Worm (Caenorhabditis elegans) whole organism, L2 larva: Measurements from ENCODE around the gene pst-1.

ENCODE experiments used
- C34F6.9 ChIP-seq: fragments of 150-350 bp; optimal IDR thresholded peaks from 2 replicates; lab custom pipeline; 2014; ENCODE audit warnings: missing biosample characterization, missing genetic modification characterization
- F13H6.1 ChIP-seq: sonication (generic microtip); optimal IDR thresholded peaks from 2 replicates; lab custom pipeline; 2016; ENCODE audit warnings: missing genetic modification characterization, missing compliant biosample characterization
- R02D3.7 ChIP-seq: fragments of 150-350 bp; optimal IDR thresholded peaks from 2 replicates; lab custom pipeline; 2014; ENCODE audit warnings: missing biosample characterization, missing genetic modification characterization
- Y55F3AM.14 ChIP-seq: fragments of 200-800 bp; sonication (Bioruptor generic); optimal IDR thresholded peaks from 2 replicates; lab custom pipeline; 2018; ENCODE audit warnings: mild to moderate bottlenecking, missing genetic modification characterization, missing compliant biosample characterization
- ZK546.5 ChIP-seq: sonication (generic microtip); optimal IDR thresholded peaks from 2 replicates; lab custom pipeline; 2017; ENCODE audit warnings: missing biosample characterization, missing genetic modification characterization
- alr-1 ChIP-seq: fragments of 150-350 bp; optimal IDR thresholded peaks from 2 replicates; lab custom pipeline; 2014; ENCODE audit warnings: missing biosample characterization, missing genetic modification characterization
- aly-2 ChIP-seq: fragments of 150-350 bp; optimal IDR thresholded peaks from 2 replicates; lab custom pipeline; 2014; ENCODE audit warnings: missing biosample characterization, missing genetic modification characterization
- ama-1 ChIP-seq: fragments of 150-350 bp; optimal IDR thresholded peaks from 2 replicates; lab custom pipeline; 2018; ENCODE audit warnings: inconsistent platforms
- blmp-1 ChIP-seq: sonication (generic microtip); optimal IDR thresholded peaks from 2 replicates; lab custom pipeline; 2017; ENCODE audit warnings: missing genetic modification characterization, mild to moderate bottlenecking, missing compliant biosample characterization, antibody characterized with exemption, moderate library complexity; ENCODE audit not compliant: insufficient read depth
- ceh-16 ChIP-seq: fragments of 150-350 bp; optimal IDR thresholded peaks from 2 replicates; lab custom pipeline; 2014; ENCODE audit warnings: missing biosample characterization, missing genetic modification characterization
- ceh-82 ChIP-seq: fragments of 150-350 bp; optimal IDR thresholded peaks from 2 replicates; lab custom pipeline; 2014; ENCODE audit warnings: missing biosample characterization, missing genetic modification characterization
- crh-2 ChIP-seq: sonication (generic microtip); optimal IDR thresholded peaks from 2 replicates; lab custom pipeline; 2017; ENCODE audit warnings: missing biosample characterization, missing genetic modification characterization
- dmd-4 ChIP-seq: sonication (generic microtip); optimal IDR thresholded peaks from 2 replicates; lab custom pipeline; 2017; ENCODE audit warnings: missing biosample characterization, missing genetic modification characterization
- egl-27 ChIP-seq: sonication (generic microtip); optimal IDR thresholded peaks from 3 replicates; lab custom pipeline; 2017; ENCODE audit warnings: missing biosample characterization, missing genetic modification reagents, missing genetic modification characterization
- elt-3 ChIP-seq: sonication (generic microtip); optimal IDR thresholded peaks from 2 replicates; lab custom pipeline; 2017; ENCODE audit warnings: missing biosample characterization, missing genetic modification characterization
- fos-1 ChIP-seq: fragments of 150-350 bp; optimal IDR thresholded peaks from 2 replicates; lab custom pipeline; 2014; ENCODE audit warnings: missing biosample characterization, missing genetic modification characterization
- gmeb-1 ChIP-seq: fragments of 150-350 bp; optimal IDR thresholded peaks from 2 replicates; lab custom pipeline; 2014; ENCODE audit warnings: missing biosample characterization, missing genetic modification characterization
- lin-11 ChIP-seq: fragments of 150-350 bp; sonication (generic microtip); optimal IDR thresholded peaks from 2 replicates; lab custom pipeline; 2014; ENCODE audit warnings: missing biosample characterization, missing genetic modification characterization, inconsistent platforms, mixed read lengths
- lin-13 ChIP-seq: fragments of 150-350 bp; optimal IDR thresholded peaks from 2 replicates; lab custom pipeline; 2014; ENCODE audit warnings: missing biosample characterization, missing genetic modification reagents, missing genetic modification characterization
- lsy-2 ChIP-seq, 2 experiments: fragments of 150-350 bp in 1 of 2; sonication (generic microtip) in 1 of 2; optimal IDR thresholded peaks; 2 replicates each; lab custom pipeline; 2014 to 2017; ENCODE audit warnings: missing biosample characterization in 2 of 2, missing genetic modification characterization in 2 of 2
- mab-5 ChIP-seq: fragments of 150-350 bp; optimal IDR thresholded peaks from 2 replicates; lab custom pipeline; 2014; ENCODE audit warnings: missing biosample characterization, missing genetic modification characterization
- mbf-1 ChIP-seq: sonication (generic microtip); optimal IDR thresholded peaks from 2 replicates; lab custom pipeline; 2017; ENCODE audit warnings: missing biosample characterization, missing genetic modification characterization
- mdl-1 ChIP-seq, 2 experiments: fragments of 150-350 bp in 1 of 2; sonication (generic microtip) in 1 of 2; optimal IDR thresholded peaks; 2 replicates each; lab custom pipeline; 2017; ENCODE audit warnings: missing biosample characterization in 2 of 2, missing genetic modification characterization in 2 of 2
- nhr-10 ChIP-seq: sonication (generic microtip); optimal IDR thresholded peaks from 2 replicates; lab custom pipeline; 2017; ENCODE audit warnings: missing biosample characterization, missing genetic modification characterization
- nhr-11 ChIP-seq: fragments of 150-350 bp; optimal IDR thresholded peaks from 2 replicates; lab custom pipeline; 2014; ENCODE audit warnings: missing biosample characterization, missing genetic modification characterization
- nhr-12 ChIP-seq: fragments of 150-350 bp; optimal IDR thresholded peaks from 2 replicates; lab custom pipeline; 2014; ENCODE audit warnings: missing biosample characterization, missing genetic modification characterization
- nhr-129 ChIP-seq: fragments of 150-350 bp; optimal IDR thresholded peaks from 2 replicates; lab custom pipeline; 2014; ENCODE audit warnings: missing biosample characterization, missing genetic modification characterization
- nhr-21 ChIP-seq: fragments of 150-350 bp; optimal IDR thresholded peaks from 2 replicates; lab custom pipeline; 2014; ENCODE audit warnings: missing biosample characterization, missing genetic modification characterization
- nhr-23 ChIP-seq: fragments of 150-350 bp; optimal IDR thresholded peaks from 2 replicates; lab custom pipeline; 2014; ENCODE audit warnings: missing biosample characterization, missing genetic modification reagents, missing genetic modification characterization
- nhr-237 ChIP-seq: fragments of 150-350 bp; optimal IDR thresholded peaks from 2 replicates; lab custom pipeline; 2014; ENCODE audit warnings: missing biosample characterization, missing genetic modification characterization
- nhr-25 ChIP-seq: fragments of 150-350 bp; sonication (generic microtip); optimal IDR thresholded peaks from 3 replicates; lab custom pipeline; 2014; ENCODE audit warnings: missing biosample characterization, missing genetic modification characterization
- nhr-6 ChIP-seq: fragments of 150-350 bp; optimal IDR thresholded peaks from 2 replicates; lab custom pipeline; 2014; ENCODE audit warnings: missing biosample characterization, missing genetic modification characterization
- nhr-77 ChIP-seq: fragments of 150-350 bp; optimal IDR thresholded peaks from 2 replicates; lab custom pipeline; 2014; ENCODE audit warnings: missing biosample characterization, missing genetic modification characterization
- peb-1 ChIP-seq: fragments of 150-350 bp; optimal IDR thresholded peaks from 2 replicates; lab custom pipeline; 2014; ENCODE audit warnings: missing biosample characterization, missing genetic modification characterization
- sem-4 ChIP-seq: fragments of 150-350 bp; optimal IDR thresholded peaks from 2 replicates; lab custom pipeline; 2014; ENCODE audit warnings: missing biosample characterization, missing genetic modification reagents, missing genetic modification characterization
- sma-3 ChIP-seq: sonication (generic microtip); optimal IDR thresholded peaks from 2 replicates; lab custom pipeline; 2016; ENCODE audit warnings: missing genetic modification reagents, missing genetic modification characterization, missing compliant biosample characterization
- sma-9 ChIP-seq, 2 experiments: fragments of 150-350 bp in 1 of 2; sonication (generic microtip) in 1 of 2; optimal IDR thresholded peaks; 2 replicates each; lab custom pipeline; 2014 to 2016; ENCODE audit warnings: missing genetic modification characterization in 2 of 2, mild to moderate bottlenecking in 1 of 2, missing biosample characterization in 1 of 2, missing compliant biosample characterization in 1 of 2, missing genetic modification reagents in 1 of 2, moderate library complexity in 1 of 2
- snpc-4 ChIP-seq: fragments of 150-350 bp; optimal IDR thresholded peaks from 2 replicates; lab custom pipeline; 2014; ENCODE audit warnings: missing biosample characterization, missing genetic modification characterization
- unc-39 ChIP-seq: fragments of 150-350 bp; optimal IDR thresholded peaks from 2 replicates; lab custom pipeline; 2014; ENCODE audit warnings: missing biosample characterization, missing genetic modification characterization
- unc-55 ChIP-seq: fragments of 150-350 bp; sonication (generic microtip); optimal IDR thresholded peaks from 3 replicates; lab custom pipeline; 2014; ENCODE audit warnings: missing biosample characterization, missing genetic modification reagents, missing genetic modification characterization
- unc-62 ChIP-seq: fragments of 150-350 bp; optimal IDR thresholded peaks from 2 replicates; lab custom pipeline; 2014; ENCODE audit warnings: missing biosample characterization, missing genetic modification reagents, missing genetic modification characterization
- ztf-1 ChIP-seq: fragments of 200-800 bp; sonication (Bioruptor generic); conservative IDR thresholded peaks from 2 replicates; pipeline ENCODE4 v1.3.6; 2022; ENCODE audit warnings: missing genetic modification characterization, missing compliant biosample characterization
- ztf-11 ChIP-seq: sonication (generic microtip); optimal IDR thresholded peaks from 2 replicates; lab custom pipeline; 2017; ENCODE audit warnings: missing biosample characterization, missing genetic modification characterization
- ztf-4 ChIP-seq: fragments of 150-350 bp; optimal IDR thresholded peaks from 2 replicates; lab custom pipeline; 2014; ENCODE audit warnings: missing biosample characterization, missing genetic modification characterization

The pst-1 gene

DNA sequence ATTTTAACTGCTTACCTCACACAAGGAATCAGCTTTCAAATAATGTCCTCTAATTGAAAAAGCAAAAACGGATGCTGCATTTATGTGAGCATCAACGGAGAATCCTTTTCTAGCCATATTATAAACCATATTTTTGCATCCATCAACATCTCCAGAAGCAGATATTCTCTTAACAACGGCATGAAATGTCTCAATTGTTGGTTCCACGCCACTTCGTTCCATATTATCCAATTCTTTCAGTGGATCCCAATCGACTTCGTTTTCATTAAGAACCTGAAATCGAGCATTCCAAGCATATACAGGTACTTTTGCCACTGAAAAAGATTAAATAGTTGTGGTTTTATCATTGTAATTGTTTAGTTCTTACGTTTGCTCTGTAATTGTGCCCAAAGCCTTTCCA, 26.4 kb upstream of the pst-1 start:
- no peak for TF ChIP-seq nhr-25 (tag; lab: Kevin White, UChicago)
- TF ChIP-seq nhr-77 (tag; lab: Kevin White, UChicago): no peak
- TF ChIP-seq lin-11 (tag; lab: Kevin White, UChicago): no peak
- TF ChIP-seq egl-27 (tag; lab: Kevin White, UChicago): no peak
- no peak for TF ChIP-seq ztf-4
- no peak for TF ChIP-seq nhr-12 (tag; lab: Kevin White, UChicago)
- no peak for TF ChIP-seq sem-4 (tag; lab: Kevin White, UChicago)
- no peak for TF ChIP-seq ztf-11 (tag; lab: Kevin White, UChicago)
- TF ChIP-seq blmp-1 (tag; lab: Kevin White, UChicago): no peak
- no peak for TF ChIP-seq nhr-11
- TF ChIP-seq sma-9 (GFP tag; optimal IDR thresholded peaks at IDR 0.05; lab: Kevin White, UChicago): no peak
- TF ChIP-seq sma-9 (tag; optimal IDR thresholded peaks at IDR 0.05; lab: Kevin White, UChicago): no peak
- no peak for TF ChIP-seq crh-2 (tag; lab: Kevin White, UChicago)
- no peak for TF ChIP-seq nhr-10 (tag; lab: Kevin White, UChicago)
- TF ChIP-seq, all 48 proteins: peak for 0

DNA sequence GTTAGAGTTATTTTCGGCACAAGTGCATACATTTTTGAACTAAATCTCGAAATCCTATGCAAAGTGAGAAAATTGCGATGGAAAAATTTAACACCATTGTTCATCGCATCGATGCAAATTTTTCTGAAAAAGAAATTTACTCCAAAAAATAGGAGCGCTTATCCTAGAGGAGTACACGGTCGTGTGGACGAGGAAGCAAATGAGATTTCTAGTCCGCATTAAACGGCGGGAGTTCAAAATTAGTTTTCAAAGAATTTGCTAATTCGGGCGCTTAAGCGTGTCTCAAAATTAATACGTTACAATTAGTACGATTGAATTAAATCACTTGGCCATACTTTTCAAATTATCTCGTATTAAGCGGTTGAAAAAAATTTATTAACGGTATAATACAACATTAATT, 25.6 kb upstream of the pst-1 start, which contains the start of gene lrpr-1:
lrpr-1 (minus strand) TSS at position 185 of the 400 bp plus-strand sequence.
- TF ChIP-seq mab-5 (tag; lab: Kevin White, UChicago) (peak; percentile 60), aly-2 (tag; lab: Kevin White, UChicago) (no peak), ceh-82 (peak; percentile 11), snpc-4 (tag; lab: Kevin White, UChicago) (peak; percentile 41), elt-3 (tag; lab: Kevin White, UChicago) (no peak), unc-55 (GFP tag; lab: Kevin White, UChicago) (peak; percentile 86), Y55F3AM.14 (GFP tag; lab: Kevin White, UChicago) (peak; percentile 14), nhr-23 (no peak), C34F6.9 (tag; lab: Kevin White, UChicago) (peak; percentile 82), lin-13 (GFP tag; lab: Kevin White, UChicago) (peak; percentile 75), sma-9 (GFP tag; optimal IDR thresholded peaks at IDR 0.05; lab: Kevin White, UChicago) (peak; percentile 93), sma-9 (tag; optimal IDR thresholded peaks at IDR 0.05; lab: Kevin White, UChicago) (no peak), ZK546.5 (tag; lab: Kevin White, UChicago) (no peak), peb-1 (tag; lab: Kevin White, UChicago) (no peak), nhr-10 (tag; lab: Kevin White, UChicago) (no peak), nhr-12 (tag; lab: Kevin White, UChicago) (no peak), ztf-1 (GFP tag; lab: Robert Waterston, UW) (peak; percentile 94; the same call in 1 of the 2 replicates), nhr-129 (no peak), sem-4 (tag; lab: Kevin White, UChicago) (peak; percentile 36), egl-27 (tag; lab: Kevin White, UChicago) (peak; percentile 53), mdl-1 (tag; optimal IDR thresholded peaks at IDR 0.05; lab: Kevin White, UChicago) (no peak), ceh-16 (tag; lab: Kevin White, UChicago) (no peak), ztf-11 (tag; lab: Kevin White, UChicago) (no peak), R02D3.7 (peak; percentile 50), fos-1 (no peak), dmd-4 (no peak), unc-39 (no peak), alr-1 (tag; lab: Kevin White, UChicago) (no peak), ama-1 (lab: Kevin White, UChicago) (no peak), nhr-237 (tag; lab: Kevin White, UChicago) (no peak), nhr-21 (tag; lab: Kevin White, UChicago) (peak; percentile 62), lsy-2 (tag; optimal IDR thresholded peaks at IDR 0.05; lab: Kevin White, UChicago) (peak; percentile 75 to 91), ztf-4 (no peak), gmeb-1 (tag; lab: Kevin White, UChicago) (peak; percentile 99), blmp-1 (tag; lab: Kevin White, UChicago) (peak; percentile 14), mbf-1 (tag; lab: Kevin White, UChicago) (no peak), sma-3 (GFP tag; lab: Kevin White, UChicago) (peak; percentile 88), unc-62 (GFP tag; lab: Kevin White, UChicago) (no peak), nhr-6 (peak; percentile 69), nhr-11 (no peak), crh-2 (tag; lab: Kevin White, UChicago) (peak; percentile 74), lin-11 (tag; lab: Kevin White, UChicago) (peak; percentile 14), F13H6.1 (no peak)
